Fruit fly (Drosophila melanogaster) whole organism, embryonic: ENCODE data around the gene CG11436.
A peak's percentile ranks its signal among the peaks of the same experiment; 100 is the strongest.

ENCODE experiments used
- Antp ChIP-seq: fragments of 200-800 bp; sonication (Bioruptor generic); optimal IDR thresholded peaks from 3 replicates; lab custom pipeline; 2016; ENCODE audit warnings: missing biosample characterization, missing genetic modification characterization
- Asciz ChIP-seq: fragments of 200-800 bp; sonication (Bioruptor generic); optimal IDR thresholded peaks from 2 replicates; lab custom pipeline; 2017; ENCODE audit warnings: missing biosample characterization, mild to moderate bottlenecking, missing genetic modification characterization, missing genetic modification reagents
- B-H2 ChIP-seq: fragments of 200-800 bp; sonication (Bioruptor generic); optimal IDR thresholded peaks from 2 replicates; lab custom pipeline; 2018; ENCODE audit warnings: missing biosample characterization, mild to moderate bottlenecking, missing genetic modification characterization
- CG10267 ChIP-seq: fragments of 200-800 bp; sonication (Bioruptor generic); optimal IDR thresholded peaks from 2 replicates; lab custom pipeline; 2018; ENCODE audit warnings: missing biosample characterization, mild to moderate bottlenecking, missing genetic modification characterization, moderate library complexity
- CG10979 ChIP-seq: fragments of 200-800 bp; sonication (Bioruptor generic); optimal IDR thresholded peaks from 2 replicates; lab custom pipeline; 2018; ENCODE audit warnings: missing biosample characterization, mild to moderate bottlenecking, missing genetic modification characterization, moderate library complexity
- CG11504 ChIP-seq: fragments of 200-800 bp; sonication (Bioruptor generic); optimal IDR thresholded peaks from 3 replicates; lab custom pipeline; 2019; ENCODE audit warnings: missing biosample characterization, mild to moderate bottlenecking, missing genetic modification characterization, moderate library complexity
- CG12071 ChIP-seq: fragments of 200-800 bp; sonication (Bioruptor generic); optimal IDR thresholded peaks from 3 replicates; lab custom pipeline; 2018; ENCODE audit warnings: missing biosample characterization, mild to moderate bottlenecking, missing genetic modification characterization
- CG12659 ChIP-seq: fragments of 200-800 bp; sonication (Bioruptor generic); optimal IDR thresholded peaks from 3 replicates; lab custom pipeline; 2017; ENCODE audit warnings: mild to moderate bottlenecking, missing biosample characterization, missing genetic modification reagents, missing genetic modification characterization
- CG14441 ChIP-seq: fragments of 200-800 bp; sonication (Bioruptor generic); IDR thresholded peaks from 2 replicates; pipeline ENCODE4 v1.3.6; 2022; ENCODE audit warnings: missing biosample characterization, missing genetic modification characterization
- CG15269 ChIP-seq: fragments of 200-800 bp; sonication (Bioruptor generic); optimal IDR thresholded peaks from 2 replicates; lab custom pipeline; 2018; ENCODE audit warnings: missing biosample characterization, mild to moderate bottlenecking, missing genetic modification characterization, moderate library complexity
- CG17186 ChIP-seq: fragments of 200-800 bp; sonication (Bioruptor generic); optimal IDR thresholded peaks from 3 replicates; lab custom pipeline; 2017; ENCODE audit warnings: missing biosample characterization, missing genetic modification reagents, missing genetic modification characterization
- CG3281 ChIP-seq: fragments of 200-800 bp; sonication (Bioruptor generic); optimal IDR thresholded peaks from 3 replicates; lab custom pipeline; 2017; ENCODE audit warnings: missing biosample characterization, mild to moderate bottlenecking, missing genetic modification characterization
- CG42726 ChIP-seq: fragments of 200-800 bp; sonication (Bioruptor generic); IDR thresholded peaks from 2 replicates; pipeline ENCODE4 v1.3.6; 2022; ENCODE audit warnings: missing biosample characterization, missing genetic modification characterization; ENCODE audit not compliant: partially characterized antibody
- CG6254 ChIP-seq: fragments of 200-800 bp; sonication (Bioruptor generic); optimal IDR thresholded peaks from 3 replicates; lab custom pipeline; 2017; ENCODE audit warnings: mild to moderate bottlenecking, missing biosample characterization, missing genetic modification reagents, missing genetic modification characterization
- CG6654 ChIP-seq: fragments of 200-800 bp; sonication (Bioruptor generic); optimal IDR thresholded peaks from 2 replicates; lab custom pipeline; 2017; ENCODE audit warnings: missing biosample characterization, mild to moderate bottlenecking, missing genetic modification characterization
- CG8478 ChIP-seq: fragments of >200 bp; optimal IDR thresholded peaks from 2 replicates; lab custom pipeline; 2018
- CG8944 ChIP-seq: fragments of 200-800 bp; sonication (Bioruptor generic); optimal IDR thresholded peaks from 3 replicates; lab custom pipeline; 2016; ENCODE audit warnings: missing biosample characterization, missing genetic modification characterization
- Deaf1 ChIP-seq: fragments of 200-800 bp; optimal IDR thresholded peaks from 3 replicates; lab custom pipeline; 2019; ENCODE audit warnings: missing biosample characterization, mild to moderate bottlenecking, missing genetic modification characterization, moderate library complexity
- ERR ChIP-seq: fragments of 200-800 bp; sonication (Bioruptor generic); optimal IDR thresholded peaks from 2 replicates; lab custom pipeline; 2016; ENCODE audit warnings: missing biosample characterization, missing genetic modification characterization
- Elba2 ChIP-seq: fragments of 200-800 bp; sonication (Bioruptor generic); optimal IDR thresholded peaks from 3 replicates; lab custom pipeline; 2016; ENCODE audit warnings: missing biosample characterization, missing genetic modification characterization
- GATAe ChIP-seq: fragments of 200-800 bp; sonication (Bioruptor generic); conservative IDR thresholded peaks from 2 replicates; pipeline ENCODE4 v1.3.6; 2022; ENCODE audit warnings: missing biosample characterization, missing genetic modification characterization
- HmgD ChIP-seq: fragments of 200-800 bp; sonication (Bioruptor generic); optimal IDR thresholded peaks from 3 replicates; lab custom pipeline; 2016; ENCODE audit warnings: missing biosample characterization, missing genetic modification characterization
- MESR4 ChIP-seq: fragments of 200-800 bp; sonication (Bioruptor generic); optimal IDR thresholded peaks from 2 replicates; lab custom pipeline; 2018; ENCODE audit warnings: missing biosample characterization, mild to moderate bottlenecking, missing genetic modification characterization, moderate library complexity
- PHDP ChIP-seq: fragments of 200-800 bp; sonication (Bioruptor generic); optimal IDR thresholded peaks from 3 replicates; lab custom pipeline; 2018; ENCODE audit warnings: missing biosample characterization, mild to moderate bottlenecking, missing genetic modification characterization, moderate library complexity
- ac ChIP-seq: fragments of 200-800 bp; sonication (Bioruptor generic); optimal IDR thresholded peaks from 3 replicates; lab custom pipeline; 2017; ENCODE audit warnings: missing biosample characterization, mild to moderate bottlenecking, missing genetic modification characterization
- az2 ChIP-seq: fragments of 200-800 bp; sonication (Bioruptor generic); optimal IDR thresholded peaks from 3 replicates; lab custom pipeline; 2016; ENCODE audit warnings: missing biosample characterization, missing genetic modification characterization
- cas ChIP-seq: fragments of 200-800 bp; sonication (Bioruptor generic); IDR thresholded peaks from 2 replicates; pipeline ENCODE4 v1.3.6; 2022; ENCODE audit warnings: missing biosample characterization, missing genetic modification characterization
- caup ChIP-seq: fragments of 200-800 bp; sonication (Bioruptor generic); optimal IDR thresholded peaks from 3 replicates; lab custom pipeline; 2017; ENCODE audit warnings: missing biosample characterization, mild to moderate bottlenecking, missing genetic modification characterization, moderate library complexity; ENCODE audit not compliant: severe bottlenecking
- cg ChIP-seq: fragments of 200-800 bp; sonication (Bioruptor generic); optimal IDR thresholded peaks from 3 replicates; lab custom pipeline; 2019; ENCODE audit warnings: missing biosample characterization, mild to moderate bottlenecking, missing genetic modification characterization, moderate library complexity
- crc ChIP-seq: fragments of 200-800 bp; sonication (Bioruptor generic); optimal IDR thresholded peaks from 2 replicates; lab custom pipeline; 2016; ENCODE audit warnings: missing biosample characterization, missing genetic modification characterization
- crp ChIP-seq, 2 experiments: fragments of 200-800 bp; sonication (Bioruptor generic); optimal IDR thresholded peaks; 2 replicates in 1 of 2; 3 replicates in 1 of 2; lab custom pipeline; 2017; ENCODE audit warnings: missing biosample characterization in 2 of 2, missing genetic modification characterization in 2 of 2, mild to moderate bottlenecking in 1 of 2, moderate library complexity in 1 of 2
- exex ChIP-seq: fragments of 200-800 bp; sonication (Bioruptor generic); optimal IDR thresholded peaks from 4 replicates; lab custom pipeline; 2018; ENCODE audit warnings: missing biosample characterization, mild to moderate bottlenecking, missing genetic modification characterization, moderate library complexity
- fd96Cb ChIP-seq: fragments of 200-800 bp; sonication (Bioruptor generic); optimal IDR thresholded peaks from 2 replicates; lab custom pipeline; 2018; ENCODE audit warnings: missing biosample characterization, mild to moderate bottlenecking, missing genetic modification characterization, moderate library complexity
- gem ChIP-seq: fragments of 200-800 bp; sonication (Bioruptor generic); optimal IDR thresholded peaks from 2 replicates; lab custom pipeline; 2019; ENCODE audit warnings: missing biosample characterization, mild to moderate bottlenecking, missing genetic modification characterization, moderate library complexity
- grn ChIP-seq: fragments of 200-800 bp; sonication (Bioruptor generic); optimal IDR thresholded peaks from 3 replicates; lab custom pipeline; 2017; ENCODE audit warnings: missing biosample characterization, missing genetic modification characterization
- hkb ChIP-seq, 2 experiments: fragments of 200-800 bp in 1 of 2; fragments of >200 bp in 1 of 2; sonication (Bioruptor generic) in 1 of 2; IDR thresholded peaks in 1 of 2; optimal IDR thresholded peaks in 1 of 2; 2 replicates each; pipeline versions ENCODE4 v1.3.6 to Lab custom; 2017 to 2022; ENCODE audit warnings: missing biosample characterization in 1 of 2, missing genetic modification characterization in 1 of 2
- ken ChIP-seq: fragments of 200-800 bp; sonication (Bioruptor generic); IDR thresholded peaks from 3 replicates; pipeline ENCODE4 v1.3.6; 2022; ENCODE audit warnings: missing biosample characterization, missing genetic modification characterization
- luna ChIP-seq: fragments of 200-800 bp; sonication (Bioruptor generic); optimal IDR thresholded peaks from 2 replicates; lab custom pipeline; 2016; ENCODE audit warnings: missing biosample characterization, missing genetic modification characterization
- maf-S ChIP-seq: fragments of 200-800 bp; sonication (Bioruptor generic); optimal IDR thresholded peaks from 2 replicates; lab custom pipeline; 2016; ENCODE audit warnings: missing biosample characterization, missing genetic modification characterization
- mirr ChIP-seq: fragments of 200-800 bp; sonication (Bioruptor generic); optimal IDR thresholded peaks from 3 replicates; lab custom pipeline; 2018; ENCODE audit warnings: missing biosample characterization, mild to moderate bottlenecking, missing genetic modification characterization
- nerfin-2 ChIP-seq: fragments of 200-800 bp; sonication (Bioruptor generic); IDR thresholded peaks from 2 replicates; pipeline ENCODE4 v1.3.6; 2022; ENCODE audit warnings: missing biosample characterization, missing genetic modification characterization; ENCODE audit not compliant: partially characterized antibody
- onecut ChIP-seq: fragments of 200-800 bp; sonication (Bioruptor generic); IDR thresholded peaks from 2 replicates; pipeline ENCODE4 v1.3.6; 2022; ENCODE audit warnings: missing biosample characterization, missing genetic modification characterization
- peb ChIP-seq: fragments of 200-800 bp; sonication (Bioruptor generic); IDR thresholded peaks from 2 replicates; pipeline ENCODE4 v1.3.6; 2022; ENCODE audit warnings: missing biosample characterization, missing genetic modification characterization
- pfk ChIP-seq: fragments of 200-800 bp; sonication (Bioruptor generic); optimal IDR thresholded peaks from 2 replicates; lab custom pipeline; 2018; ENCODE audit warnings: missing biosample characterization, mild to moderate bottlenecking, missing genetic modification characterization, moderate library complexity
- prd ChIP-seq, 3 experiments: fragments of >200 bp in 2 of 3; fragments of 200-800 bp in 1 of 3; sonication (Bioruptor generic) in 1 of 3; optimal IDR thresholded peaks in 2 of 3; IDR thresholded peaks in 1 of 3; 2 replicates in 2 of 3; 3 replicates in 1 of 3; pipeline versions ENCODE4 v1.3.6 to Lab custom; 2017 to 2022; ENCODE audit warnings: missing biosample characterization in 1 of 3, missing genetic modification characterization in 1 of 3
- sqz ChIP-seq: fragments of 200-800 bp; sonication (Bioruptor generic); optimal IDR thresholded peaks from 3 replicates; lab custom pipeline; 2018; ENCODE audit warnings: missing biosample characterization, mild to moderate bottlenecking, missing genetic modification characterization
- tap ChIP-seq: fragments of 200-800 bp; optimal IDR thresholded peaks from 3 replicates; lab custom pipeline; 2019; ENCODE audit warnings: missing biosample characterization, mild to moderate bottlenecking, missing genetic modification characterization, moderate library complexity
- twi ChIP-seq: fragments of 200-800 bp; optimal IDR thresholded peaks from 2 replicates; lab custom pipeline; 2019; ENCODE audit warnings: missing biosample characterization, mild to moderate bottlenecking, missing genetic modification characterization, moderate library complexity

CG11436 gene

dm6 chrX:4557772-4558171 is 6.1 kb upstream of the CG11436 start, which contains the start of gene CG3546:
Gene CG3546, plus strand, starts transcription at chrX:4558072.
- TF ChIP-seq CG12071 (no peak), CG6254 (GFP tag; lab: Kevin White, UChicago) (no peak), MESR4 (no peak), Elba2 (GFP tag; lab: Kevin White, UChicago) (no peak), CG6654 (GFP tag; lab: Kevin White, UChicago) (no peak), maf-S (GFP tag; lab: Kevin White, UChicago) (no peak), CG14441 (GFP tag; lab: Robert Waterston, UW) (no peak), tap (tag; lab: Kevin White, UChicago) (no peak), CG42726 (GFP tag; lab: Robert Waterston, UW) (no peak), Asciz (GFP tag; lab: Kevin White, UChicago) (no peak), crp (GFP tag; optimal IDR thresholded peaks at IDR 0.05; lab: Kevin White, UChicago) (no peak), az2 (GFP tag; lab: Kevin White, UChicago) (no peak), CG17186 (GFP tag; lab: Kevin White, UChicago) (no peak), onecut (GFP tag; lab: Robert Waterston, UW) (no peak)

- no peak for TF ChIP-seq nerfin-2
- TF ChIP-seq cas: no peak
- no peak for TF ChIP-seq CG12659
- no peak for TF ChIP-seq CG10267
- no peak for TF ChIP-seq ken (GFP tag; lab: Robert Waterston, UW)
- TF ChIP-seq B-H2 (GFP tag; lab: Kevin White, UChicago): no peak
- TF ChIP-seq GATAe: peak; percentile 30; the same call in 1 of the 2 replicates
- TF ChIP-seq caup (GFP tag; lab: Kevin White, UChicago): peak; percentile 41
- no peak for TF ChIP-seq PHDP (tag; lab: Kevin White, UChicago)
- no peak for TF ChIP-seq CG8478 (lab: Kevin White, UChicago)
- no peak for TF ChIP-seq ac
- no peak for TF ChIP-seq CG3281 (GFP tag; lab: Kevin White, UChicago)
- no peak for TF ChIP-seq prd (optimal IDR thresholded peaks at IDR 0.05; lab: Kevin White, UChicago)
- TF ChIP-seq prd (GFP tag; IDR thresholded peaks at IDR 0.05; lab: Robert Waterston, UW): no peak
- peak; percentile 8 for TF ChIP-seq cg (GFP tag; lab: Kevin White, UChicago)
- TF ChIP-seq peb (GFP tag; lab: Robert Waterston, UW): no peak
- no peak for TF ChIP-seq CG8944 (GFP tag; lab: Kevin White, UChicago)
- TF ChIP-seq exex (tag; lab: Kevin White, UChicago): peak; percentile 13
- no peak for TF ChIP-seq fd96Cb
- TF ChIP-seq gem (tag; lab: Kevin White, UChicago): no peak
- peak; percentile 88 for TF ChIP-seq grn (GFP tag; lab: Kevin White, UChicago)
- peak; percentile 8 for TF ChIP-seq twi (tag; lab: Kevin White, UChicago)
- TF ChIP-seq luna (GFP tag; lab: Kevin White, UChicago): no peak
- TF ChIP-seq sqz (GFP tag; lab: Kevin White, UChicago): peak; percentile 50
- no peak for TF ChIP-seq hkb (optimal IDR thresholded peaks at IDR 0.05; lab: Kevin White, UChicago)
- no peak for TF ChIP-seq hkb (GFP tag; IDR thresholded peaks at IDR 0.05; lab: Robert Waterston, UW)
- TF ChIP-seq crc (GFP tag; lab: Kevin White, UChicago): no peak
- TF ChIP-seq CG10979 (tag; lab: Kevin White, UChicago): no peak
- TF ChIP-seq mirr (GFP tag; lab: Kevin White, UChicago): peak; percentile 32
- peak; percentile 8 for TF ChIP-seq CG11504 (tag; lab: Kevin White, UChicago)
- TF ChIP-seq ERR (GFP tag; lab: Kevin White, UChicago): no peak
- no peak for TF ChIP-seq HmgD (GFP tag; lab: Kevin White, UChicago)
- no peak for TF ChIP-seq CG15269
- TF ChIP-seq Antp (GFP tag; lab: Kevin White, UChicago): no peak
- TF ChIP-seq pfk: no peak
- TF ChIP-seq Deaf1 (tag; lab: Kevin White, UChicago): peak; percentile 7
Measured at dm6 chrX:4555833-4556232, 4.2 kb upstream of the CG11436 start.
